In the genomic region with DNA sequence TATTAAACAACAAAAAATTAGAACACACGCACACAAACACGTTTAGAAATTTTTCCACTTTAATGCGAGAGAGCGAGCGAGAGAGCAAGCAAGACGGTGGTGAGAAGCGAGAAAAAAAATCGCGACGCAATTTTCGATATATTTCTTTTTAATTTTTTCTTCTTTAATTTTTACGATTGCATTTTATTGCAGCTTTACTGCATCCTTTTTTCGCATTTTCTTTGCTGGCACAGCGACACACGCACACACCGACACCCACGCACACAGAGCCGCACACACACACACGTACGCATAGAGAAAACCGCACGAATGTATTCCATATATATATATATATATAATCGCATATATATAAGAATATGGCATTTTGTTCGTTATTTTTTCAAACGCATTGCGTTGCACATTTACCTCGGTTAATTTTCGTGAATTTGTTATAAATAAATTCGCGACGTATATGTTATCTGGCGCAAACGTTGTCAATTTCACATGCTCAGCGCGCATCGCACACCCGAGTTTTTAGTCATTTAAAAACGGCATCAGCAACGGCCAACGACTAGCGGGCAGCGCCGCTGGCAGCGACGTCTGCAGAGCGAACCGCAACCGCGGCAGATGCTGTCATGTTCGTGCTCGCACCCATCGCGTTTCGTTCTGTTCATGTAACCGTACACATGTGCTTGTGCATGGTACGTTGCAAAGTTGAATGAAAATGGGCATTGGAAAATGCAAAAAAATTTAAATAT, we compare ENCODE assay signal across 2 fruit fly cellular contexts.
TF ChIP-seq lines count a peak whose summit lies in the region.

A gene (minus strand): TSS at position 705 of the 737 bp plus-strand sequence.

TF ChIP-seq in whole organism, embryonic, 481 proteins besides CTCF, POLR2A, EP300 and RAD21 (continued from another document):
- TF ChIP-seq tio (GFP tag; optimal IDR thresholded peaks at IDR 0.05; lab: Kevin White, UChicago), result no peak
- no peak for TF ChIP-seq ftz-f1 (GFP tag; optimal IDR thresholded peaks at IDR 0.05; lab: Kevin White, UChicago)
- TF ChIP-seq chinmo (GFP tag; IDR thresholded peaks at IDR 0.05; lab: Robert Waterston, UW; ENCODE audit: partially characterized antibody), result 0 out of 4 replicates have a peak, but pooled peaks have one; percentile 70
- peak; percentile 64 for TF ChIP-seq sqz (GFP tag; optimal IDR thresholded peaks at IDR 0.05; lab: Kevin White, UChicago)
- no peak for TF ChIP-seq jigr1 (GFP tag; IDR thresholded peaks at IDR 0.05; lab: Robert Waterston, UW)
- no peak for TF ChIP-seq CG17328 (GFP tag; IDR thresholded peaks at IDR 0.05; lab: Robert Waterston, UW)
- TF ChIP-seq CG16813 (GFP tag; IDR thresholded peaks at IDR 0.05; lab: Robert Waterston, UW; ENCODE audit: partially characterized antibody), result no peak
- no peak for TF ChIP-seq Dref (GFP tag; IDR thresholded peaks at IDR 0.05; lab: Robert Waterston, UW)
- TF ChIP-seq CG2889 (GFP tag; IDR thresholded peaks at IDR 0.05; lab: Robert Waterston, UW), result no peak
- TF ChIP-seq CG8924 (tag; optimal IDR thresholded peaks at IDR 0.05; lab: Kevin White, UChicago), result peak; percentile 49
- TF ChIP-seq gfzf (GFP tag; optimal IDR thresholded peaks at IDR 0.05; lab: Kevin White, UChicago), result no peak
- no peak for TF ChIP-seq Doc2 (GFP tag; IDR thresholded peaks at IDR 0.05; lab: Robert Waterston, UW)
- peak; percentile 77 for TF ChIP-seq chm (GFP tag; IDR thresholded peaks at IDR 0.05; lab: Robert Waterston, UW)
- TF ChIP-seq CG8290 (GFP tag; optimal IDR thresholded peaks at IDR 0.05; lab: Kevin White, UChicago), result no peak
- TF ChIP-seq CG8290 (tag; optimal IDR thresholded peaks at IDR 0.05; lab: Kevin White, UChicago), result peak in 1 of 2 experiments; percentile 33
- TF ChIP-seq CG3407 (GFP tag; optimal IDR thresholded peaks at IDR 0.05; lab: Kevin White, UChicago), result peak; percentile 78
- TF ChIP-seq Med (GFP tag; lab: Kevin White, UChicago), result peak; percentile 62
- peak; percentile 55 for TF ChIP-seq ash1 (GFP tag; optimal IDR thresholded peaks at IDR 0.05; lab: Kevin White, UChicago)
- no peak for TF ChIP-seq kah (GFP tag; optimal IDR thresholded peaks at IDR 0.05; lab: Kevin White, UChicago)
- no peak for TF ChIP-seq Asciz (GFP tag; optimal IDR thresholded peaks at IDR 0.05; lab: Kevin White, UChicago)
- TF ChIP-seq Gsc (GFP tag; IDR thresholded peaks at IDR 0.05; lab: Robert Waterston, UW), result no peak
- peak; percentile 99 for TF ChIP-seq CG5180 (GFP tag; optimal IDR thresholded peaks at IDR 0.05; lab: Kevin White, UChicago)
- peak; percentile 6 for TF ChIP-seq p53 (GFP tag; optimal IDR thresholded peaks at IDR 0.05; lab: Kevin White, UChicago)

TF ChIP-seq in whole organism, prepupa, 60 proteins besides CTCF, POLR2A, EP300 and RAD21 (continued from another document):
- TF ChIP-seq cyc (GFP tag; optimal IDR thresholded peaks at IDR 0.05; lab: Kevin White, UChicago) (no peak), ss (GFP tag; optimal IDR thresholded peaks at IDR 0.05; lab: Kevin White, UChicago) (peak; percentile 29 to 36), Eip78C (GFP tag; lab: Kevin White, UChicago) (peak; percentile 57), CG6854 (GFP tag; optimal IDR thresholded peaks at IDR 0.05; lab: Kevin White, UChicago) (peak; percentile 10), dsx (GFP tag; optimal IDR thresholded peaks at IDR 0.05; lab: Kevin White, UChicago; ENCODE audit: poor library complexity, severe bottlenecking) (peak; percentile 47), Hr38 (GFP tag; optimal IDR thresholded peaks at IDR 0.05; lab: Kevin White, UChicago) (no peak), CG9139 (GFP tag; optimal IDR thresholded peaks at IDR 0.05; lab: Kevin White, UChicago) (peak; percentile 10), dac (GFP tag; optimal IDR thresholded peaks at IDR 0.05; lab: Kevin White, UChicago) (no peak), CG15336 (GFP tag; IDR thresholded peaks at IDR 0.05; lab: Robert Waterston, UW) (0 out of 2 replicates have a peak, but pooled peaks have one; percentile 28), CG4318 (GFP tag; optimal IDR thresholded peaks at IDR 0.05; lab: Kevin White, UChicago) (no peak), fd85E (GFP tag; optimal IDR thresholded peaks at IDR 0.05; lab: Kevin White, UChicago) (no peak), Eip93F (GFP tag; optimal IDR thresholded peaks at IDR 0.05; lab: Kevin White, UChicago) (peak; percentile 23)
